Worm (Caenorhabditis elegans) whole organism, young adult: ENCODE data around the gene mec-10.

Experiments
- B0035.1 ChIP-seq: sonication (generic microtip); optimal IDR thresholded peaks from 2 replicates; lab custom pipeline; 2016; ENCODE audit warnings: missing genetic modification characterization, mild to moderate bottlenecking, missing compliant biosample characterization, missing genotype, missing genetic modification reagents
- B0336.3 ChIP-seq: fragments of 200-800 bp; sonication (Bioruptor generic); IDR thresholded peaks from 2 replicates; pipeline ENCODE4 v1.3.6; 2022; ENCODE audit warnings: missing genetic modification characterization, missing compliant biosample characterization
- C17E4.6 ChIP-seq: fragments of 200-800 bp; sonication (Bioruptor generic); IDR thresholded peaks from 2 replicates; pipeline ENCODE4 v1.3.6; 2022; ENCODE audit warnings: missing genetic modification reagents, missing genetic modification characterization, missing compliant biosample characterization
- D2030.7 ChIP-seq: fragments of 200-800 bp; sonication (Bioruptor generic); IDR thresholded peaks from 2 replicates; pipeline ENCODE4 v1.3.6; 2022; ENCODE audit warnings: missing genetic modification reagents, missing genetic modification characterization, missing compliant biosample characterization
- F22D6.2 ChIP-seq: sonication (generic microtip); optimal IDR thresholded peaks from 2 replicates; lab custom pipeline; 2016; ENCODE audit warnings: mild to moderate bottlenecking, missing genetic modification characterization, missing compliant biosample characterization
- F37B4.10 ChIP-seq: fragments of 200-800 bp; sonication (Bioruptor generic); IDR thresholded peaks from 2 replicates; pipeline ENCODE4 v1.3.6; 2022; ENCODE audit warnings: missing genetic modification characterization, missing compliant biosample characterization
- F39B2.1 ChIP-seq: fragments of 200-800 bp; sonication (Bioruptor generic); IDR thresholded peaks from 2 replicates; pipeline ENCODE4 v1.3.6; 2022; ENCODE audit warnings: missing genetic modification reagents, missing genetic modification characterization, missing compliant biosample characterization
- F49E8.2 ChIP-seq: sonication (generic microtip); optimal IDR thresholded peaks from 3 replicates; lab custom pipeline; 2017; ENCODE audit warnings: missing genetic modification characterization, mild to moderate bottlenecking, missing compliant biosample characterization, antibody characterized with exemption, moderate library complexity; ENCODE audit not compliant: insufficient read depth
- Y53G8AR.9 ChIP-seq: fragments of 200-800 bp; sonication (Bioruptor generic); conservative IDR thresholded peaks from 2 replicates; pipeline ENCODE4 v1.3.6; 2022; ENCODE audit warnings: missing genetic modification reagents, missing genetic modification characterization, missing compliant biosample characterization
- Y79H2A.3 ChIP-seq: fragments of 200-800 bp; sonication (Bioruptor generic); conservative IDR thresholded peaks from 2 replicates; pipeline ENCODE4 v1.3.6; 2022; ENCODE audit warnings: missing genetic modification reagents, missing genetic modification characterization, missing compliant biosample characterization
- Y95B8A.8 ChIP-seq: fragments of 200-800 bp; sonication (Bioruptor generic); IDR thresholded peaks from 2 replicates; pipeline ENCODE4 v1.3.6; 2022; ENCODE audit warnings: missing genetic modification reagents, missing genetic modification characterization, missing compliant biosample characterization
- ZK185.1 ChIP-seq: sonication (generic microtip); optimal IDR thresholded peaks from 2 replicates; lab custom pipeline; 2016; ENCODE audit warnings: mild to moderate bottlenecking, missing genetic modification characterization, missing compliant biosample characterization; ENCODE audit not compliant: poor library complexity, severe bottlenecking
- aptf-2 ChIP-seq: fragments of 200-800 bp; sonication (Bioruptor generic); conservative IDR thresholded peaks from 2 replicates; pipeline ENCODE4 v1.3.6; 2022; ENCODE audit warnings: missing genetic modification reagents, missing genetic modification characterization, missing compliant biosample characterization
- atf-7 ChIP-seq: sonication (generic microtip); optimal IDR thresholded peaks from 2 replicates; lab custom pipeline; 2017; ENCODE audit warnings: mild to moderate bottlenecking, missing genetic modification characterization, missing compliant biosample characterization
- athp-1 ChIP-seq: sonication (generic microtip); optimal IDR thresholded peaks from 2 replicates; lab custom pipeline; 2017; ENCODE audit warnings: mild to moderate bottlenecking, missing genetic modification characterization, missing compliant biosample characterization
- cebp-1 ChIP-seq, 2 experiments: fragments of 200-800 bp in 1 of 2; sonication (Bioruptor generic) in 1 of 2; sonication (generic microtip) in 1 of 2; IDR thresholded peaks in 1 of 2; optimal IDR thresholded peaks in 1 of 2; 2 replicates each; pipeline versions ENCODE4 v1.3.6 to Lab custom; 2017 to 2022; ENCODE audit warnings: missing compliant biosample characterization in 2 of 2, missing genetic modification characterization in 2 of 2, mild to moderate bottlenecking in 1 of 2, missing genetic modification reagents in 1 of 2, moderate library complexity in 1 of 2
- ceh-100 ChIP-seq: fragments of 200-800 bp; sonication (Bioruptor generic); IDR thresholded peaks from 2 replicates; pipeline ENCODE4 v1.3.6; 2022; ENCODE audit warnings: missing genetic modification reagents, missing genetic modification characterization, missing compliant biosample characterization
- ceh-40 ChIP-seq: fragments of 200-800 bp; sonication (Bioruptor generic); IDR thresholded peaks from 2 replicates; pipeline ENCODE4 v1.3.6; 2022; ENCODE audit warnings: missing genetic modification characterization, missing compliant biosample characterization
- egl-18 ChIP-seq: fragments of 200-800 bp; sonication (Bioruptor generic); IDR thresholded peaks from 2 replicates; pipeline ENCODE4 v1.3.6; 2022; ENCODE audit warnings: missing genetic modification reagents, missing genetic modification characterization, missing compliant biosample characterization
- egl-44 ChIP-seq: fragments of 200-800 bp; sonication (Bioruptor generic); IDR thresholded peaks from 2 replicates; pipeline ENCODE4 v1.3.6; 2022; ENCODE audit warnings: missing genetic modification reagents, missing genetic modification characterization, missing compliant biosample characterization
- ets-4 ChIP-seq: fragments of 200-800 bp; sonication (Bioruptor generic); optimal IDR thresholded peaks from 2 replicates; lab custom pipeline; 2018; ENCODE audit warnings: mild to moderate bottlenecking, missing genetic modification characterization, missing compliant biosample characterization
- hlh-26 ChIP-seq: fragments of 200-800 bp; sonication (Bioruptor generic); conservative IDR thresholded peaks from 2 replicates; pipeline ENCODE4 v1.3.6; 2022; ENCODE audit warnings: missing genetic modification reagents, missing genetic modification characterization, missing compliant biosample characterization
- hrde-1 ChIP-seq: sonication (generic microtip); optimal IDR thresholded peaks from 2 replicates; lab custom pipeline; 2016; ENCODE audit warnings: missing genetic modification characterization, mild to moderate bottlenecking, missing compliant biosample characterization, moderate library complexity, missing genotype, missing genetic modification reagents, borderline replicate concordance
- hsf-1 ChIP-seq: fragments of 200-800 bp; sonication (Bioruptor generic); IDR thresholded peaks from 2 replicates; pipeline ENCODE4 v1.3.6; 2022; ENCODE audit warnings: missing genetic modification reagents, missing genetic modification characterization, missing compliant biosample characterization
- let-607 ChIP-seq, 2 experiments: fragments of 200-800 bp in 1 of 2; sonication (Bioruptor generic) in 1 of 2; sonication (generic microtip) in 1 of 2; optimal IDR thresholded peaks; 2 replicates each; lab custom pipeline; 2016 to 2018; ENCODE audit warnings: mild to moderate bottlenecking in 2 of 2, missing compliant biosample characterization in 2 of 2, missing genetic modification characterization in 2 of 2, moderate library complexity in 2 of 2, missing genotype in 1 of 2
- lin-35 ChIP-seq, 3 experiments: fragments of 150-350 bp in 2 of 3; sonication (generic microtip) in 1 of 3; optimal IDR thresholded peaks; 2 replicates each; lab custom pipeline; 2014 to 2018; ENCODE audit warnings: missing biosample characterization in 3 of 3, missing genetic modification characterization in 3 of 3, missing genetic modification reagents in 3 of 3
- lin-40 ChIP-seq: sonication (generic microtip); optimal IDR thresholded peaks from 2 replicates; lab custom pipeline; 2016; ENCODE audit warnings: missing genetic modification characterization, mild to moderate bottlenecking, missing compliant biosample characterization, missing genotype, missing genetic modification reagents
- lsl-1 ChIP-seq: fragments of 200-800 bp; sonication (Bioruptor generic); optimal IDR thresholded peaks from 2 replicates; lab custom pipeline; 2018; ENCODE audit warnings: mild to moderate bottlenecking, missing genetic modification characterization, moderate library complexity, missing compliant biosample characterization
- madf-8 ChIP-seq: fragments of 200-800 bp; sonication (Bioruptor generic); conservative IDR thresholded peaks from 2 replicates; pipeline ENCODE4 v1.3.6; 2022; ENCODE audit warnings: missing genetic modification reagents, missing genetic modification characterization, missing compliant biosample characterization
- nfya-1 ChIP-seq: sonication (generic microtip); optimal IDR thresholded peaks from 2 replicates; lab custom pipeline; 2017; ENCODE audit warnings: antibody characterized with exemption, missing compliant biosample characterization, missing genetic modification characterization, borderline replicate concordance; ENCODE audit not compliant: insufficient read depth
- nhr-80 ChIP-seq: sonication (generic microtip); optimal IDR thresholded peaks from 2 replicates; lab custom pipeline; 2016; ENCODE audit warnings: missing genetic modification characterization, missing compliant biosample characterization
- nhr-90 ChIP-seq: sonication (generic microtip); optimal IDR thresholded peaks from 2 replicates; lab custom pipeline; 2016; ENCODE audit warnings: missing genotype, mild to moderate bottlenecking, missing genetic modification characterization, missing compliant biosample characterization
- pbrm-1 ChIP-seq: fragments of 200-800 bp; sonication (Bioruptor generic); IDR thresholded peaks from 2 replicates; pipeline ENCODE4 v1.3.6; 2022; ENCODE audit warnings: missing genetic modification reagents, missing genetic modification characterization, missing compliant biosample characterization
- sea-2 ChIP-seq: fragments of 200-800 bp; sonication (Bioruptor generic); IDR thresholded peaks from 2 replicates; pipeline ENCODE4 v1.3.6; 2022; ENCODE audit warnings: missing genetic modification characterization, missing compliant biosample characterization
- snpc-1.3 ChIP-seq: sonication (generic microtip); optimal IDR thresholded peaks from 2 replicates; lab custom pipeline; 2017; ENCODE audit warnings: missing genetic modification characterization, mild to moderate bottlenecking, missing compliant biosample characterization, antibody characterized with exemption, moderate library complexity, missing genotype, missing genetic modification reagents; ENCODE audit not compliant: insufficient read depth
- snpc-4 ChIP-seq, 5 experiments: fragments of 150-350 bp in 1 of 5; sonication (generic microtip) in 4 of 5; optimal IDR thresholded peaks; 2 replicates each; lab custom pipeline; 2014 to 2018; ENCODE audit warnings: missing genetic modification characterization in 5 of 5, missing biosample characterization in 3 of 5, antibody characterized with exemption in 2 of 5, mild to moderate bottlenecking in 2 of 5, missing compliant biosample characterization in 2 of 5, missing genotype in 2 of 5, moderate library complexity in 2 of 5, missing genetic modification reagents in 1 of 5
- somi-1 ChIP-seq: fragments of 200-800 bp; sonication (Bioruptor generic); optimal IDR thresholded peaks from 2 replicates; lab custom pipeline; 2018; ENCODE audit warnings: mild to moderate bottlenecking, missing genetic modification characterization, missing compliant biosample characterization
- tlf-1 ChIP-seq: fragments of 200-800 bp; sonication (Bioruptor generic); optimal IDR thresholded peaks from 2 replicates; lab custom pipeline; 2018; ENCODE audit warnings: mild to moderate bottlenecking, missing genetic modification characterization, missing compliant biosample characterization
- unc-62 ChIP-seq: fragments of 150-350 bp; optimal IDR thresholded peaks from 2 replicates; lab custom pipeline; 2014; ENCODE audit warnings: missing biosample characterization, missing genetic modification reagents, missing genetic modification characterization
- ztf-6 ChIP-seq: fragments of 200-800 bp; sonication (Bioruptor generic); IDR thresholded peaks from 2 replicates; pipeline ENCODE4 v1.3.6; 2022; ENCODE audit warnings: missing genetic modification reagents, missing genetic modification characterization, missing compliant biosample characterization

mec-10 gene

ce11 chrX:8475142-8475541, 5.0 kb upstream of the mec-10 start (continued):
- no peak for TF ChIP-seq Y95B8A.8 (GFP tag; lab: Robert Waterston, UW)
- TF ChIP-seq aptf-2 (GFP tag; lab: Robert Waterston, UW), result no peak
- TF ChIP-seq somi-1 (GFP tag; lab: Kevin White, UChicago), result peak; percentile 87
- no peak for TF ChIP-seq B0035.1 (tag; lab: Kevin White, UChicago)
- no peak for TF ChIP-seq lin-35 (GFP tag; optimal IDR thresholded peaks at IDR 0.05; lab: Kevin White, UChicago)
- peak; percentile 36 for TF ChIP-seq ZK185.1
- TF ChIP-seq ceh-40, result no peak
- TF ChIP-seq hlh-26 (GFP tag; lab: Robert Waterston, UW), result no peak
- TF ChIP-seq F22D6.2, result peak; percentile 57
- TF ChIP-seq hrde-1, result no peak

DNA sequence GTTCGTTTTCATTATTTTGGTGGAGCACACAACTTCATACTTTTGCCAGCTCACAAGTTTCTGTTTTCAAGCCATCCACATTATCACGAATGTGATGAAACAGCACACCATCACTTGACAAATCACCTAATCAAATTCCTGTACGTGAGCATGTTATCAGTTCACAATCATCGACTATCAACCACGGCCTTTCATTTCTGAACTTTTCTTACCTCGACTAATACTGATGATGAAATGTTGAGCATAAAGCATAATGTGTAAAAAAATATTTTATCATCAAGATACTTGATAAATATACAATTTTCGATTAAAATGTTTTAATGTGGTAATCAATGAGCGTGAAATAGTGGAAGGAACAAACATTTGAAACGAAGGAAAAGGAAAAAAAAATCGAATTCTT, 3.4 kb upstream of the mec-10 start:
- peak; percentile 51 for TF ChIP-seq atf-7 (tag; lab: Kevin White, UChicago)
- TF ChIP-seq ceh-40, result no peak
- TF ChIP-seq B0336.3 (GFP tag; lab: Robert Waterston, UW), result 0 out of 2 replicates have a peak, but pooled peaks have one; percentile 37
- peak; percentile 89 for TF ChIP-seq nhr-80 (tag; lab: Kevin White, UChicago)
- peak; percentile 20 for TF ChIP-seq unc-62 (GFP tag; lab: Kevin White, UChicago)
- TF ChIP-seq ceh-100 (GFP tag; lab: Robert Waterston, UW), result no peak
- TF ChIP-seq egl-18 (GFP tag; lab: Robert Waterston, UW), result no peak
- TF ChIP-seq snpc-4 (GFP tag; optimal IDR thresholded peaks at IDR 0.05; lab: Kevin White, UChicago), result no peak
- TF ChIP-seq snpc-4 (tag; optimal IDR thresholded peaks at IDR 0.05; lab: Kevin White, UChicago), result no peak
- TF ChIP-seq sea-2, result no peak
- no peak for TF ChIP-seq nfya-1 (tag; lab: Kevin White, UChicago)
- TF ChIP-seq nhr-90 (tag; lab: Kevin White, UChicago), result peak; percentile 3
- TF ChIP-seq Y53G8AR.9 (GFP tag; lab: Robert Waterston, UW), result 0 out of 2 replicates have a peak, but pooled peaks have one; percentile 48
- no peak for TF ChIP-seq Y79H2A.3 (GFP tag; lab: Robert Waterston, UW)
- TF ChIP-seq egl-44 (GFP tag; lab: Robert Waterston, UW), result peak; percentile 55; the same call in 1 of the 2 replicates
- peak; percentile 87 for TF ChIP-seq cebp-1 (GFP tag; IDR thresholded peaks at IDR 0.05; lab: Robert Waterston, UW)
- peak; percentile 87 for TF ChIP-seq cebp-1 (tag; optimal IDR thresholded peaks at IDR 0.05; lab: Kevin White, UChicago)
- TF ChIP-seq ets-4 (GFP tag; lab: Kevin White, UChicago), result peak; percentile 36
- TF ChIP-seq lin-40, result peak; percentile 5
- no peak for TF ChIP-seq F49E8.2 (tag; lab: Kevin White, UChicago)
- peak in 1 of 2 experiments; percentile 71 for TF ChIP-seq let-607 (tag; optimal IDR thresholded peaks at IDR 0.05; lab: Kevin White, UChicago)

- no peak for TF ChIP-seq pbrm-1
- TF ChIP-seq lin-40, result no peak
- no peak for TF ChIP-seq C17E4.6 (GFP tag; lab: Robert Waterston, UW)
- TF ChIP-seq F37B4.10 (GFP tag; lab: Robert Waterston, UW), result no peak
- no peak for TF ChIP-seq ztf-6 (GFP tag; lab: Robert Waterston, UW)
- no peak for TF ChIP-seq let-607 (tag; optimal IDR thresholded peaks at IDR 0.05; lab: Kevin White, UChicago)
- no peak for TF ChIP-seq athp-1 (tag; lab: Kevin White, UChicago)
- no peak for TF ChIP-seq lin-35 (GFP tag; optimal IDR thresholded peaks at IDR 0.05; lab: Kevin White, UChicago)
- TF ChIP-seq egl-44 (GFP tag; lab: Robert Waterston, UW), result no peak
- TF ChIP-seq madf-8, result no peak
- TF ChIP-seq F39B2.1 (GFP tag; lab: Robert Waterston, UW), result no peak
- no peak for TF ChIP-seq snpc-1.3
- TF ChIP-seq lsl-1 (GFP tag; lab: Kevin White, UChicago), result no peak
- no peak for TF ChIP-seq hsf-1 (GFP tag; lab: Robert Waterston, UW)
- TF ChIP-seq D2030.7 (GFP tag; lab: Robert Waterston, UW), result no peak
- no peak for TF ChIP-seq tlf-1
- no peak for TF ChIP-seq nhr-90 (tag; lab: Kevin White, UChicago)
- TF ChIP-seq, all 124 proteins: peak for 0
Measured at ce11 chrX:8463889-8464444, 6.1 kb downstream of the mec-10 start.
